Fruit fly (Drosophila melanogaster): ENCODE measurements around the gene Hsc70-1.
A peak's percentile ranks its signal among the peaks of the same experiment; 100 is the strongest.

Hsc70-1 gene

DNA sequence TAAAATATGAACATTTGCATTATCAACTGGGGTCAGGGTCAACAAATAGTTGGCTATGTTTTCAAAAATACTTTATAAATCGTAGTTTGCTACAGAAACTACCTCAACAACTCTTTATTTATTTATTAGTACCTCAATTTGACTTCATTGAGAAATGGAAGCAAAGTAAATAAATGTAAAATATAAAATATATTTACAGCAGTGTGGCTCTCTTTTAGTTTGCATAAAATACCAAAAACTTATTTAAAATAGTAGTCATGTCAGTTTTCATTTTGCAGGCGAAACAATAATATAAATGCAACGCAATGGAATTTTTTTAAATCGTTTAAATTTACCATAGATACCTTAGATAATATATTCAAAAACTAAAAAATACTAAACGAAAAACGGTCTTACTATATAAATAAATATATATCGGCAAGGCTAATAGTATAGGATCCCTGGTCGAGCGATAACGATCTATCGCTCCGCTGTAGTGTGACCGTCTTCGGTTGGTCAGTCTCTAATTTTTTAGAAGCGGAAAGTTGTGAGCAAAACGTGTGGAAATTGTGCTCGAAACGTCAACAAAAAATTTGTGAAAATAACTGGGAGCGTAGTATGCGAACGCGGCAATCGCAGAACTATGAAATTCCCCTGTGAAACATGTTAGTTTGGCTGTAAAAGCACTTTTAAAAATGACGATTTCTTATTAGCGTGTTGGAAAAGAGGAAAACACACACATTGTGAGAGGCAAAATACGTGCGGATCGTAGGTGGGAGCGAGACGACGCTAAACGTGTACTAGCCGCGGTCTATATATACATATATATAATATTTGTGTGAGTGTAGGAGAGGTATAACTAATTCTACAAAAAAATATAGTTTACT, 28.0 kb downstream of the Hsc70-1 start, which contains the start of the genes Nprl3 and upSET (continued):
- no peak for TF ChIP-seq CG4730 (GFP tag; IDR thresholded peaks at IDR 0.05)
- TF ChIP-seq CG10147 (GFP tag; optimal IDR thresholded peaks at IDR 0.05): peak; percentile 6
- TF ChIP-seq Lim3 (GFP tag; IDR thresholded peaks at IDR 0.05): no peak
- TF ChIP-seq tup (GFP tag; optimal IDR thresholded peaks at IDR 0.05): no peak
- no peak for TF ChIP-seq CG3726 (GFP tag; IDR thresholded peaks at IDR 0.05)
- TF ChIP-seq nerfin-1 (tag; optimal IDR thresholded peaks at IDR 0.05): no peak
- TF ChIP-seq Doc3 (GFP tag; IDR thresholded peaks at IDR 0.05; ENCODE audit: partially characterized antibody): peak; percentile 80
- no peak for TF ChIP-seq peb (GFP tag; IDR thresholded peaks at IDR 0.05)
- TF ChIP-seq ac (GFP tag; optimal IDR thresholded peaks at IDR 0.05): no peak
- peak; percentile 38 for TF ChIP-seq Abd-B (GFP tag; optimal IDR thresholded peaks at IDR 0.05)
- no peak for TF ChIP-seq ewg (GFP tag; optimal IDR thresholded peaks at IDR 0.05)
- TF ChIP-seq sob (GFP tag; IDR thresholded peaks at IDR 0.05): no peak
- TF ChIP-seq emc (GFP tag; optimal IDR thresholded peaks at IDR 0.05): no peak
- no peak for TF ChIP-seq NFAT (GFP tag; IDR thresholded peaks at IDR 0.05)
- TF ChIP-seq CG30020 (tag; optimal IDR thresholded peaks at IDR 0.05): peak; percentile 59
- TF ChIP-seq otp (GFP tag; IDR thresholded peaks at IDR 0.05): no peak
- TF ChIP-seq lab (GFP tag; optimal IDR thresholded peaks at IDR 0.05): peak; percentile 45
- no peak for TF ChIP-seq mam (GFP tag; optimal IDR thresholded peaks at IDR 0.05)
- no peak for TF ChIP-seq pnt (GFP tag; optimal IDR thresholded peaks at IDR 0.05)
- no peak for TF ChIP-seq wek (GFP tag; optimal IDR thresholded peaks at IDR 0.05)
- TF ChIP-seq trem (tag; optimal IDR thresholded peaks at IDR 0.05): peak; percentile 88
- TF ChIP-seq sna (GFP tag; IDR thresholded peaks at IDR 0.05; ENCODE audit: partially characterized antibody): peak; percentile 86
- TF ChIP-seq tgo (GFP tag; IDR thresholded peaks at IDR 0.05): no peak
- no peak for TF ChIP-seq Tbp (GFP tag; optimal IDR thresholded peaks at IDR 0.05)
- TF ChIP-seq chn (GFP tag; optimal IDR thresholded peaks at IDR 0.05): no peak
- TF ChIP-seq prd (optimal IDR thresholded peaks at IDR 0.05): no peak
- peak; percentile 21; the same call in 1 of the 3 replicates for TF ChIP-seq prd (GFP tag; IDR thresholded peaks at IDR 0.05)
- TF ChIP-seq Side (GFP tag; optimal IDR thresholded peaks at IDR 0.05): no peak
- 0 out of 3 replicates have a peak, but pooled peaks have one; percentile 37 for TF ChIP-seq Dbx (GFP tag; IDR thresholded peaks at IDR 0.05)
- no peak for TF ChIP-seq CG15011 (GFP tag; optimal IDR thresholded peaks at IDR 0.05)
- peak; percentile 94 for TF ChIP-seq BEAF-32 (GFP tag; optimal IDR thresholded peaks at IDR 0.05)
- peak; percentile 39 for TF ChIP-seq CG1603 (tag; optimal IDR thresholded peaks at IDR 0.05)
- no peak for TF ChIP-seq Mes4 (GFP tag; optimal IDR thresholded peaks at IDR 0.05)
- no peak for TF ChIP-seq Sry-β (GFP tag; optimal IDR thresholded peaks at IDR 0.05)
- no peak for TF ChIP-seq CG17186 (GFP tag; optimal IDR thresholded peaks at IDR 0.05)
- TF ChIP-seq CG1233 (GFP tag; optimal IDR thresholded peaks at IDR 0.05): no peak
- TF ChIP-seq repo (GFP tag; optimal IDR thresholded peaks at IDR 0.05): no peak
- no peak for TF ChIP-seq NC2α (GFP tag; optimal IDR thresholded peaks at IDR 0.05)
- no peak for TF ChIP-seq CG14014 (GFP tag; IDR thresholded peaks at IDR 0.05)
- TF ChIP-seq cas (GFP tag; IDR thresholded peaks at IDR 0.05): no peak
- no peak for TF ChIP-seq gsb-n (tag; optimal IDR thresholded peaks at IDR 0.05)
- no peak for TF ChIP-seq fd3F (GFP tag; optimal IDR thresholded peaks at IDR 0.05)
- TF ChIP-seq ind (GFP tag; optimal IDR thresholded peaks at IDR 0.05): no peak
- TF ChIP-seq CG8359 (GFP tag; optimal IDR thresholded peaks at IDR 0.05; ENCODE audit: borderline replicate concordance): no peak
- TF ChIP-seq Usf (GFP tag; optimal IDR thresholded peaks at IDR 0.05): no peak
- no peak for TF ChIP-seq Nf-YA (GFP tag; IDR thresholded peaks at IDR 0.05)
- no peak for TF ChIP-seq klu (GFP tag; IDR thresholded peaks at IDR 0.05)
- peak; percentile 99 for TF ChIP-seq grn (GFP tag; optimal IDR thresholded peaks at IDR 0.05)
- TF ChIP-seq Opbp (GFP tag; IDR thresholded peaks at IDR 0.05; ENCODE audit: partially characterized antibody): peak; percentile 93
- no peak for TF ChIP-seq Mrtf (GFP tag; IDR thresholded peaks at IDR 0.05)

Measured in whole organism, embryonic.